Worm (Caenorhabditis elegans) whole organism, late embryonic: ENCODE measurements around the gene K09F6.15.

Experiments
- C38D4.7 ChIP-seq: fragments of 200-800 bp; sonication (Bioruptor generic); optimal IDR thresholded peaks from 2 replicates; lab custom pipeline; 2018; ENCODE audit warnings: mild to moderate bottlenecking, missing genetic modification characterization, moderate library complexity, missing compliant biosample characterization
- Y22D7AL.16 ChIP-seq: sonication (generic microtip); optimal IDR thresholded peaks from 2 replicates; lab custom pipeline; 2016; ENCODE audit warnings: missing genetic modification characterization, missing compliant biosample characterization
- ama-1 ChIP-seq: fragments of 150-350 bp; optimal IDR thresholded peaks from 2 replicates; lab custom pipeline; 2014
- ceh-6 ChIP-seq: fragments of 200-800 bp; sonication (Bioruptor generic); optimal IDR thresholded peaks from 2 replicates; lab custom pipeline; 2018; ENCODE audit warnings: mild to moderate bottlenecking, missing genetic modification characterization, missing compliant biosample characterization
- dve-1 ChIP-seq: sonication (generic microtip); optimal IDR thresholded peaks from 2 replicates; lab custom pipeline; 2017; ENCODE audit warnings: antibody characterized with exemption, mild to moderate bottlenecking, missing genetic modification characterization, missing compliant biosample characterization
- fax-1 ChIP-seq: sonication (generic microtip); optimal IDR thresholded peaks from 2 replicates; lab custom pipeline; 2016; ENCODE audit warnings: missing genotype, missing genetic modification characterization, missing compliant biosample characterization
- nhr-11 ChIP-seq: fragments of 150-350 bp; optimal IDR thresholded peaks from 2 replicates; lab custom pipeline; 2014; ENCODE audit warnings: missing biosample characterization, missing genetic modification characterization
- odd-2 ChIP-seq: sonication (generic microtip); optimal IDR thresholded peaks from 2 replicates; lab custom pipeline; 2017; ENCODE audit warnings: antibody characterized with exemption, mild to moderate bottlenecking, missing genetic modification characterization, missing compliant biosample characterization
- pag-3 ChIP-seq: sonication (generic microtip); optimal IDR thresholded peaks from 2 replicates; lab custom pipeline; 2016; ENCODE audit warnings: missing compliant biosample characterization, missing genetic modification characterization, borderline replicate concordance
- pqm-1 ChIP-seq: sonication (generic microtip); optimal IDR thresholded peaks from 2 replicates; lab custom pipeline; 2016; ENCODE audit warnings: missing genetic modification characterization, missing compliant biosample characterization
- syd-9 ChIP-seq: sonication (generic microtip); optimal IDR thresholded peaks from 2 replicates; lab custom pipeline; 2016; ENCODE audit warnings: mild to moderate bottlenecking, missing genetic modification characterization, moderate library complexity, missing compliant biosample characterization

DNA sequence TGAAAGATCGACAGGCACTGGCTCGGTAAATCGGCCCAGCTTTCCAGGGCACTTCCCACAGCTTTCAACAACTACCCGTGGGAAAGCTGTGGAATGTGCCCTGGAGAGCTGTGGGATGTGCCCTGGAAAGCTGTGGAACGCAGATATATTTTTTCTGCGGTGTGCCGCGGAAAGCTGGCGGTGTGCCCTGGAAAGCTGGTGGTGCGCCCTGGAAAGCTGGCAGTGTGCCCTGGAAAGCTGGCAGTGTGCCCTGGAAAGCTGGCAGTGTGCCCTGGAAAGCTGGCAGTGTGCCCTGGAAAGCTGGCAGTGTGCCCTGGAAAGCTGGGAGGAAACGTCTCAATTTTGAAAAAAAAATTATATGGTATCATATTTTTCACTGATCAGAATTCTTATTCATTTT lies 3.6 kb downstream of the K09F6.15 start:
- TF ChIP-seq Y22D7AL.16 (tag; lab: Kevin White, UChicago) (no peak), pag-3 (no peak), ama-1 (lab: Kevin White, UChicago) (no peak), odd-2 (tag; lab: Kevin White, UChicago) (no peak), fax-1 (tag; lab: Kevin White, UChicago) (no peak), syd-9 (no peak), pqm-1 (tag; lab: Kevin White, UChicago) (no peak), C38D4.7 (GFP tag; lab: Kevin White, UChicago) (no peak), dve-1 (tag; lab: Kevin White, UChicago) (no peak), ceh-6 (no peak), nhr-11 (tag; lab: Kevin White, UChicago) (no peak)
